Fruit fly (Drosophila melanogaster) whole organism: ENCODE data around the gene Nhe1.

Experiments used
- CG8478 ChIP-seq: fragments of >200 bp; optimal IDR thresholded peaks from 2 replicates; lab custom pipeline; 2018; ENCODE audit warnings: inconsistent platforms
- Dll ChIP-seq: fragments of >200 bp; optimal IDR thresholded peaks from 2 replicates; lab custom pipeline; 2017
- EcR ChIP-seq, 2 experiments: fragments of >200 bp; optimal IDR thresholded peaks; 2 replicates each; lab custom pipeline; 2017; ENCODE audit warnings: missing biosample characterization in 2 of 2, missing genetic modification characterization in 2 of 2, missing genetic modification reagents in 2 of 2
- pan ChIP-seq: fragments of >200 bp; optimal IDR thresholded peaks from 2 replicates; lab custom pipeline; 2017
- psq ChIP-seq: fragments of >200 bp; optimal IDR thresholded peaks from 2 replicates; lab custom pipeline; 2017

- TF ChIP-seq psq (lab: Kevin White, UChicago) (no peak), Dll (lab: Kevin White, UChicago) (no peak), EcR (GFP tag; optimal IDR thresholded peaks at IDR 0.05; lab: Kevin White, UChicago) (no peak), pan (lab: Kevin White, UChicago) (no peak), CG8478 (lab: Kevin White, UChicago) (no peak)
These were observed 14.2 kb upstream of the Nhe1 start for dm6 chr2L:120492-121455.
